Worm (Caenorhabditis elegans): ENCODE measurements around the gene C17B7.14.

DNA sequence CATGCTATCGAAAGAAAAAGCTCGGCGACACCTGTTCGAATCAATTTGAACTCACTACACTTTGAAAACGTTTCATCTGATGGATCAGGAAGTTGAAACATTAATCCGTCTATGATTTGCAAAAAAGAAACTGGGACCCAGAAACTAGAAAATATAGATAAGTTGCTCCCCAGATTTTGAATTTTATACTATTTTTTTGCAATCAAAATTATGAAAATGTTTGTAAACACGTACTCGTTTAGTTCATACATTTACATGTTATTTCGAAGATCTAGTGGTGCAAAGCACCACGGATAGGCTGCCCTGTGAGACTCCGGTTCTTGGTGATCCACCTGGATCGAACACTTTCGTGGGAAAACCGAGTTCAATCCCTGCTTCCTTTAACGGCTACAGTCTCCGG is 21.6 kb upstream of the C17B7.14 start, which contains the start of gene C17B7.10:
- TF ChIP-seq fkh-10 (GFP tag; optimal IDR thresholded peaks at IDR 0.05): no peak
- TF ChIP-seq pax-1 (tag; optimal IDR thresholded peaks at IDR 0.05): no peak
- no peak for TF ChIP-seq odd-2 (tag; optimal IDR thresholded peaks at IDR 0.05)
- TF ChIP-seq che-1 (tag; optimal IDR thresholded peaks at IDR 0.05): no peak
- no peak for TF ChIP-seq ama-1 (optimal IDR thresholded peaks at IDR 0.05)
- no peak for TF ChIP-seq ceh-14 (tag; optimal IDR thresholded peaks at IDR 0.05)
